Worm (Caenorhabditis elegans) whole organism, midembryonic: Measurements from ENCODE around the gene rpl-29.

Source experiments
- flt-1 ChIP-seq: fragments of 200-800 bp; sonication (Bioruptor generic); IDR thresholded peaks from 2 replicates; pipeline ENCODE4 v1.3.6; 2022; ENCODE audit warnings: missing genetic modification characterization, missing compliant biosample characterization
- klf-2 ChIP-seq: fragments of 200-800 bp; sonication (Bioruptor generic); conservative IDR thresholded peaks from 2 replicates; pipeline ENCODE4 v1.3.6; 2022; ENCODE audit warnings: missing genetic modification reagents, missing genetic modification characterization, missing compliant biosample characterization
- ref-1 ChIP-seq: fragments of 200-800 bp; sonication (Bioruptor generic); conservative IDR thresholded peaks from 2 replicates; pipeline ENCODE4 v1.3.6; 2022; ENCODE audit warnings: missing genetic modification reagents, missing genetic modification characterization, missing compliant biosample characterization

DNA sequence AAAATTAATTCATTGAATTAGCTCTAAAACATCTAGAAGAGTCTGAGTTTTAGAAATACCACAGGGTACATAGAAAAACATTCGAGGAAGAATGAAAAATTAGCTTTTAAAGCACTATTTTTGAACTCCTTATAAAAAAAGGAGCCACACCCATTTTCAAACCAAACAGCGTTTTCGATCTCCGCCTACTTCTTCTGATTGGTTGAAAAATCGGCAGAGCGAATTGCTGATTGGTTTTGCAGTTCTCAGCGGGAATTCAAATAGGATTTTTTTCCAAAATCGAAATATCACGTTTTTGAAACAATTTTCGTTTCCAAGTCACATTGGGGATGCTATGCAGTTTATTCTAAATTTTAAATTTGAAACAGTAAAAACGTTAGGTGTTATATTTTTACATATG, 3.9 kb upstream of the rpl-29 start:
- no peak for TF ChIP-seq ref-1 (GFP tag; lab: Robert Waterston, UW)
- TF ChIP-seq flt-1 (GFP tag; lab: Robert Waterston, UW): no peak
- TF ChIP-seq klf-2 (GFP tag; lab: Robert Waterston, UW): no peak
